Worm (Caenorhabditis elegans): Measurements from ENCODE around the gene gsto-1.

The gsto-1 gene

ce11 chrIII:7896925-7897324 is 49.9 kb downstream of the gsto-1 start, which contains the start of gene ZK688.10:
Gene ZK688.10 (minus strand): TSS chrIII:7897025.
- no peak for TF ChIP-seq peb-1 (tag; optimal IDR thresholded peaks at IDR 0.05)

Measured in whole organism, L2 larva.